Worm (Caenorhabditis elegans) whole organism, L2 larva: ENCODE data around the gene fbxb-5.

Experiments used
- F13H6.1 ChIP-seq: sonication (generic microtip); optimal IDR thresholded peaks from 2 replicates; lab custom pipeline; 2016; ENCODE audit warnings: missing genetic modification characterization, missing compliant biosample characterization
- Y55F3AM.14 ChIP-seq: fragments of 200-800 bp; sonication (Bioruptor generic); optimal IDR thresholded peaks from 2 replicates; lab custom pipeline; 2018; ENCODE audit warnings: mild to moderate bottlenecking, missing genetic modification characterization, missing compliant biosample characterization
- alr-1 ChIP-seq: fragments of 150-350 bp; optimal IDR thresholded peaks from 2 replicates; lab custom pipeline; 2014; ENCODE audit warnings: missing biosample characterization, missing genetic modification characterization
- blmp-1 ChIP-seq: sonication (generic microtip); optimal IDR thresholded peaks from 2 replicates; lab custom pipeline; 2017; ENCODE audit warnings: missing genetic modification characterization, mild to moderate bottlenecking, missing compliant biosample characterization, antibody characterized with exemption, moderate library complexity; ENCODE audit not compliant: insufficient read depth
- dmd-4 ChIP-seq: sonication (generic microtip); optimal IDR thresholded peaks from 2 replicates; lab custom pipeline; 2017; ENCODE audit warnings: missing biosample characterization, missing genetic modification characterization
- egl-27 ChIP-seq: sonication (generic microtip); optimal IDR thresholded peaks from 3 replicates; lab custom pipeline; 2017; ENCODE audit warnings: missing biosample characterization, missing genetic modification reagents, missing genetic modification characterization
- elt-3 ChIP-seq: sonication (generic microtip); optimal IDR thresholded peaks from 2 replicates; lab custom pipeline; 2017; ENCODE audit warnings: missing biosample characterization, missing genetic modification characterization
- gmeb-1 ChIP-seq: fragments of 150-350 bp; optimal IDR thresholded peaks from 2 replicates; lab custom pipeline; 2014; ENCODE audit warnings: missing biosample characterization, missing genetic modification characterization
- lin-11 ChIP-seq: fragments of 150-350 bp; sonication (generic microtip); optimal IDR thresholded peaks from 2 replicates; lab custom pipeline; 2014; ENCODE audit warnings: missing biosample characterization, missing genetic modification characterization, inconsistent platforms, mixed read lengths
- lin-13 ChIP-seq: fragments of 150-350 bp; optimal IDR thresholded peaks from 2 replicates; lab custom pipeline; 2014; ENCODE audit warnings: missing biosample characterization, missing genetic modification reagents, missing genetic modification characterization
- lsy-2 ChIP-seq, 2 experiments: fragments of 150-350 bp in 1 of 2; sonication (generic microtip) in 1 of 2; optimal IDR thresholded peaks; 2 replicates each; lab custom pipeline; 2014 to 2017; ENCODE audit warnings: missing biosample characterization in 2 of 2, missing genetic modification characterization in 2 of 2
- mab-5 ChIP-seq: fragments of 150-350 bp; optimal IDR thresholded peaks from 2 replicates; lab custom pipeline; 2014; ENCODE audit warnings: missing biosample characterization, missing genetic modification characterization
- mbf-1 ChIP-seq: sonication (generic microtip); optimal IDR thresholded peaks from 2 replicates; lab custom pipeline; 2017; ENCODE audit warnings: missing biosample characterization, missing genetic modification characterization
- nhr-10 ChIP-seq: sonication (generic microtip); optimal IDR thresholded peaks from 2 replicates; lab custom pipeline; 2017; ENCODE audit warnings: missing biosample characterization, missing genetic modification characterization
- nhr-23 ChIP-seq: fragments of 150-350 bp; optimal IDR thresholded peaks from 2 replicates; lab custom pipeline; 2014; ENCODE audit warnings: missing biosample characterization, missing genetic modification reagents, missing genetic modification characterization
- nhr-237 ChIP-seq: fragments of 150-350 bp; optimal IDR thresholded peaks from 2 replicates; lab custom pipeline; 2014; ENCODE audit warnings: missing biosample characterization, missing genetic modification characterization
- nhr-77 ChIP-seq: fragments of 150-350 bp; optimal IDR thresholded peaks from 2 replicates; lab custom pipeline; 2014; ENCODE audit warnings: missing biosample characterization, missing genetic modification characterization
- peb-1 ChIP-seq: fragments of 150-350 bp; optimal IDR thresholded peaks from 2 replicates; lab custom pipeline; 2014; ENCODE audit warnings: missing biosample characterization, missing genetic modification characterization
- skn-1 ChIP-seq: sonication (generic microtip); optimal IDR thresholded peaks from 2 replicates; lab custom pipeline; 2017; ENCODE audit warnings: missing biosample characterization, missing genetic modification characterization
- sma-3 ChIP-seq: sonication (generic microtip); optimal IDR thresholded peaks from 2 replicates; lab custom pipeline; 2016; ENCODE audit warnings: missing genetic modification reagents, missing genetic modification characterization, missing compliant biosample characterization
- sma-9 ChIP-seq, 2 experiments: fragments of 150-350 bp in 1 of 2; sonication (generic microtip) in 1 of 2; optimal IDR thresholded peaks; 2 replicates each; lab custom pipeline; 2014 to 2016; ENCODE audit warnings: missing genetic modification characterization in 2 of 2, mild to moderate bottlenecking in 1 of 2, missing biosample characterization in 1 of 2, missing compliant biosample characterization in 1 of 2, missing genetic modification reagents in 1 of 2, moderate library complexity in 1 of 2
- snpc-4 ChIP-seq: fragments of 150-350 bp; optimal IDR thresholded peaks from 2 replicates; lab custom pipeline; 2014; ENCODE audit warnings: missing biosample characterization, missing genetic modification characterization
- unc-62 ChIP-seq: fragments of 150-350 bp; optimal IDR thresholded peaks from 2 replicates; lab custom pipeline; 2014; ENCODE audit warnings: missing biosample characterization, missing genetic modification reagents, missing genetic modification characterization
- ztf-1 ChIP-seq: fragments of 200-800 bp; sonication (Bioruptor generic); conservative IDR thresholded peaks from 2 replicates; pipeline ENCODE4 v1.3.6; 2022; ENCODE audit warnings: missing genetic modification characterization, missing compliant biosample characterization
- ztf-11 ChIP-seq: sonication (generic microtip); optimal IDR thresholded peaks from 2 replicates; lab custom pipeline; 2017; ENCODE audit warnings: missing biosample characterization, missing genetic modification characterization
- ztf-4 ChIP-seq: fragments of 150-350 bp; optimal IDR thresholded peaks from 2 replicates; lab custom pipeline; 2014; ENCODE audit warnings: missing biosample characterization, missing genetic modification characterization

Gene fbxb-5

DNA sequence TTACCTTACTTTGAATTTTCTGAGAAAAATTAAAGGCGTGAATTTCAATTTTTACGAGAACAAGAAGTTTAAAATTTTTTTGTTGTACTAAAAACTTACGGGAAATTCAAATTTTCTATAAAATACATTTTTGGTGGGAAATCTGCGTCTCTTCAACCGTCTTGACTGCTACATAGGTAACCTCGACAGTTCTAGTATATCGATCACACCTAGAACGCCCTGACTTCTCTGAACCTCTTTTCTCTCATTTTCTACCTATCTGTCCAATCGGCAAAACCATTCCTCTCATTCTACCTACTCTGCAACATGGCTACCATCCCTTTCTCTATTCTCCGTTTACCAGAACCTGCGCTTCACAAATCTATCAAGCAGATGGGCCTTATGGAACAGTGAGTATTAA is 38.6 kb downstream of the fbxb-5 start, which contains the start of gene fbxb-25:
fbxb-25 (plus strand) TSS at position 301 of the 400 bp plus-strand sequence.
- TF ChIP-seq sma-3 (GFP tag; lab: Kevin White, UChicago) (no peak), lin-13 (GFP tag; lab: Kevin White, UChicago) (no peak), egl-27 (no peak), ztf-1 (GFP tag; lab: Robert Waterston, UW) (no peak)

DNA sequence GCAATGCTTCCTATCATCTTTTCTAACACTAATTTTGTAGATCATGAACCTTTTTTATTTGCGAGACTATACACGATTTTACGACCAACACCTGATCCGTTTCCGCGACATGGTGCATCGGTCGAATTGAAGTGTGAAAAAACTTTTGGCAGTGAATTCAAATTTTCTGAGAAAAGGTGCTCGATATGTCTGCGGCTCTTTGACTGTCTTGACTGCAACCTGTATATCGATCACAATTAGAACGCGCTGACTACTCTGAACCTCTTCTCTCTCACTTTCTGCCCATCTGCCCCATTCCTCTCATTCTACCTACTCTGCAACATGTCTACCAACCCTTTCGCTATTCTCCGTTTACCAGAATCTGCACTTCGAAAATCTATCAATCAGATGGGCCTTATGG is 40.1 kb downstream of the fbxb-5 start, which contains the start of gene fbxb-26:
fbxb-26 (plus strand) TSS at position 301 of the 400 bp plus-strand sequence.
- TF ChIP-seq unc-62 (GFP tag; lab: Kevin White, UChicago), result no peak
- TF ChIP-seq skn-1 (tag; lab: Kevin White, UChicago), result no peak
- TF ChIP-seq peb-1 (tag; lab: Kevin White, UChicago), result no peak
- TF ChIP-seq dmd-4, result no peak
- TF ChIP-seq mbf-1 (tag; lab: Kevin White, UChicago), result no peak
- TF ChIP-seq, all 48 proteins: peak for 0

DNA sequence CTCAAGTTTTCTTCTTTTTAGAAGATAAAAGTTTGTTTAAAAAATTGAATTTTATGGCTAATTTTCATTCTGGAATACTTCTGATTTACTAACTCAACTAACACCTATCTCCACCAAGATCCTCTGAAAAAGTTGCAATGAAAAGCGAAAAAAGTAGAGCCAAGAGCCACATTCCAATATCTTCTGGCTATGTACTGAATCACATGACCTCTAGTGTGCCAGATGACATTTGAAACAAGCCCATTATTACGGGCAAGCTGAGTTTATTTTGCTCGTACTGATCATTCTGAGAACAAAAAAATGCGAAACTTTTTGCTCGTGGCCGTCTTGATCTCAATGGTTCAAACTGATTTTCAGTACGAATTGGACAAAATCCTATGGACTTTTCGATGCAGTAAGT is 43.2 kb downstream of the fbxb-5 start, which contains the start of gene irld-36:
irld-36 (plus strand) TSS at position 301 of the 400 bp plus-strand sequence.
- TF ChIP-seq nhr-237 (tag; lab: Kevin White, UChicago) (no peak), F13H6.1 (tag; lab: Kevin White, UChicago) (no peak), snpc-4 (tag; lab: Kevin White, UChicago) (no peak), lsy-2 (tag; optimal IDR thresholded peaks at IDR 0.05; lab: Kevin White, UChicago) (no peak), nhr-10 (tag; lab: Kevin White, UChicago) (no peak), ztf-11 (tag; lab: Kevin White, UChicago) (no peak), ztf-4 (tag; lab: Kevin White, UChicago) (no peak), mab-5 (no peak)
- TF ChIP-seq, all 48 proteins: peak for 0

DNA sequence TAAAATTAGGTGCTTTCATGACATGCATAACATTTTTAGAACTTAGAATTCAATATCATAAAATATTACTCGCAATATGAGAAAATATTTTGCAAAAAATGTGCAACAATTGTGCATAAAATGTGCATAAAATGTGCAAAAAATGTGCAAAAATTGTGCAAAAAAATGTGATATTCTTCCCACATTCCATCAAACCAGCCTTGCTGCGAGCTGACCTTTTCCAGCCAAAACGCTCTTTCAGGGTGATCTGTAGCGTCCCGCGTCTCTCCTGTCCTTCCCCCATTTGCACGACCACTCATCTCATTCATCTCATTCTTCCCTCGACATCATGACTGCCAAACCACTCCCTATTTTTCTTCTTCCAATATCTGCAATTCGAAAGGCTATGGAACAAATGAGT is 46.2 kb downstream of the fbxb-5 start, which contains the start of gene fbxb-17:
fbxb-17 (plus strand) TSS at position 301 of the 400 bp plus-strand sequence.
- peak; percentile 1 for TF ChIP-seq nhr-23 (tag; lab: Kevin White, UChicago)
- no peak for TF ChIP-seq Y55F3AM.14 (GFP tag; lab: Kevin White, UChicago)

DNA sequence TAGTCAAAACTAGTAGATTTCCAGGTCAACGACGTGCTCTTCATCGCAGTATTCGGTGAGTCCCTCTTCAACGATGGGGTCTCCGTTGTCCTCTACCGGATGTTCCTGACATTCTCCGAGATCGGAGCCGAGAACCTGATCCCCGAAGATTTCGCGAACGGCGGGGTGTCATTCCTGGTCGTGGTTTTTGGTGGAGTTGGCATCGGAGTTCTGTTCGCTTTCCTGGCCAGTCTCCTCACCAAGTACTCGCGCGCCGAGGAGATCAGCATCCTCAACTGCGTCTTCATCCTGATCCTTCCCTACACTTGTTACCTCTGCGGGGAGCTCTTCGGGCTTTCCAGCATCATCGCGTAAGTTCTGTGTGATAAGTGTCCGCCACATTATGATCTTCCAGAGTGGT is 49.6 kb downstream of the fbxb-5 start:
- TF ChIP-seq ztf-4 (tag; lab: Kevin White, UChicago), result no peak
- no peak for TF ChIP-seq lin-11 (tag; lab: Kevin White, UChicago)
- no peak for TF ChIP-seq blmp-1
- TF ChIP-seq sma-3 (GFP tag; lab: Kevin White, UChicago), result no peak
- TF ChIP-seq lsy-2 (tag; optimal IDR thresholded peaks at IDR 0.05; lab: Kevin White, UChicago), result no peak
- TF ChIP-seq mab-5, result no peak

DNA sequence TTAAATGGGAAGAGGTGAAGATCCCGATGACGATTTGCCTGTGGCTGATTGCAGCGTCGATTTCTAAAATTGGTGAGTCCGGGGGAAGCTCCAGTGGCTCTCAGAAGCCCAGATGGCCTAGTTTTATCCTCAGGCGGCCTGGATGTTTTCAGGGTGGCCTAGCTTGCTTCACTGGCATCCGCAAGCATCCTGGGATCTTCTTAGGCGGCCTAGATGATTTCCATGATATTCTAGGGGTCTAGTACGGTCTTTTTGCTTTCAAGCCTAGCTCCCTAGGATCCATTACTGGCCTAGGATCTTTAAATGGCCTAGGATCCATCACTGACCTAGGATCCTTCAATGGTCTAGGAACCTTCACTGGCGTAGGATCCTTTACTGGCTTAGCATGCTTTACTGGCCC is 51.3 kb downstream of the fbxb-5 start:
- no peak for TF ChIP-seq alr-1 (tag; lab: Kevin White, UChicago)
- TF ChIP-seq nhr-77 (tag; lab: Kevin White, UChicago), result no peak
- no peak for TF ChIP-seq elt-3
- TF ChIP-seq ztf-1 (GFP tag; lab: Robert Waterston, UW), result no peak
- TF ChIP-seq Y55F3AM.14 (GFP tag; lab: Kevin White, UChicago), result no peak
- TF ChIP-seq sma-9 (GFP tag; optimal IDR thresholded peaks at IDR 0.05; lab: Kevin White, UChicago), result no peak
- no peak for TF ChIP-seq sma-9 (tag; optimal IDR thresholded peaks at IDR 0.05; lab: Kevin White, UChicago)
- no peak for TF ChIP-seq dmd-4
- TF ChIP-seq gmeb-1 (tag; lab: Kevin White, UChicago), result no peak
